Worm (Caenorhabditis elegans): ENCODE results near the gene clc-1.

The clc-1 gene

ce11 chrX:11047183-11047582 lies at the start of gene clc-1:
TSS of gene clc-1 (plus strand) at chrX:11047446.
- TF ChIP-seq Y55F3AM.14 (GFP tag; optimal IDR thresholded peaks at IDR 0.05) (no peak), dmd-4 (tag; optimal IDR thresholded peaks at IDR 0.05) (no peak), crh-2 (tag; optimal IDR thresholded peaks at IDR 0.05) (peak; percentile 84), lin-13 (GFP tag; optimal IDR thresholded peaks at IDR 0.05) (no peak), lsy-2 (tag; optimal IDR thresholded peaks at IDR 0.05) (no peak), ztf-11 (tag; optimal IDR thresholded peaks at IDR 0.05) (no peak), ceh-82 (tag; optimal IDR thresholded peaks at IDR 0.05) (no peak), ZK546.5 (tag; optimal IDR thresholded peaks at IDR 0.05) (no peak), ztf-4 (tag; optimal IDR thresholded peaks at IDR 0.05) (no peak), nhr-237 (tag; optimal IDR thresholded peaks at IDR 0.05) (no peak), C34F6.9 (tag; optimal IDR thresholded peaks at IDR 0.05) (no peak), ama-1 (optimal IDR thresholded peaks at IDR 0.05) (no peak), skn-1 (tag; optimal IDR thresholded peaks at IDR 0.05) (no peak), unc-39 (tag; optimal IDR thresholded peaks at IDR 0.05) (no peak), nhr-10 (tag; optimal IDR thresholded peaks at IDR 0.05) (no peak), zag-1 (tag; optimal IDR thresholded peaks at IDR 0.05) (no peak), nhr-23 (tag; optimal IDR thresholded peaks at IDR 0.05) (no peak), sma-9 (GFP tag; optimal IDR thresholded peaks at IDR 0.05) (peak; percentile 50), sma-9 (tag; optimal IDR thresholded peaks at IDR 0.05) (no peak), mdl-1 (tag; optimal IDR thresholded peaks at IDR 0.05) (no peak), nhr-21 (tag; optimal IDR thresholded peaks at IDR 0.05) (no peak), F13H6.1 (tag; optimal IDR thresholded peaks at IDR 0.05) (peak; percentile 38), elt-1 (tag; optimal IDR thresholded peaks at IDR 0.05) (no peak), gmeb-1 (tag; optimal IDR thresholded peaks at IDR 0.05) (peak; percentile 44), unc-62 (GFP tag; optimal IDR thresholded peaks at IDR 0.05) (no peak), nhr-77 (tag; optimal IDR thresholded peaks at IDR 0.05) (no peak), unc-55 (GFP tag; optimal IDR thresholded peaks at IDR 0.05) (no peak), fos-1 (tag; optimal IDR thresholded peaks at IDR 0.05) (peak; percentile 98), nhr-11 (tag; optimal IDR thresholded peaks at IDR 0.05) (no peak), nhr-25 (tag; optimal IDR thresholded peaks at IDR 0.05) (no peak), nhr-12 (tag; optimal IDR thresholded peaks at IDR 0.05) (no peak), aly-2 (tag; optimal IDR thresholded peaks at IDR 0.05) (no peak)

DNA sequence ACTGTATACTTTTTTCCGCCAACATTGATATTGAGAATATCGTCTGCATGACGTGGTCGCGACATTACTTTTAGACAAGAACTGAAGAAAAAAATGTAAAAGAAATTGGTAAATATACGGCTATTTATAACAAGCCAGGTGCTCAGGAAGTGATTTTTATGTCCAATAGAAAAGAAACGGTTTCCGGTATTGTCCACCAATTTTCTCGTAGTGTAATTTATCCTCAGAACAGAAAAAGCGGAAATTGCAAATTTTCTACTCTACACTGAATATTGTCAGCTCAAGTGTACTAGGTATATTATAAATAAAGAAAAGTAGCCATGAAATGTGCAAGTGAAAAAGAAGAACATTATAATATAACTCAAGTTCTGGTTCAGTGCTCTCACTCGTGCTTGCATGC lies 48.1 kb upstream of the clc-1 start, which contains the start of gene F59F3.6:
Gene F59F3.6, minus strand, starts transcription at position 101 of the 400 bp plus-strand sequence.
- TF ChIP-seq sma-9 (GFP tag; optimal IDR thresholded peaks at IDR 0.05) (no peak), sma-9 (tag; optimal IDR thresholded peaks at IDR 0.05) (no peak), F13H6.1 (tag; optimal IDR thresholded peaks at IDR 0.05) (no peak)

DNA sequence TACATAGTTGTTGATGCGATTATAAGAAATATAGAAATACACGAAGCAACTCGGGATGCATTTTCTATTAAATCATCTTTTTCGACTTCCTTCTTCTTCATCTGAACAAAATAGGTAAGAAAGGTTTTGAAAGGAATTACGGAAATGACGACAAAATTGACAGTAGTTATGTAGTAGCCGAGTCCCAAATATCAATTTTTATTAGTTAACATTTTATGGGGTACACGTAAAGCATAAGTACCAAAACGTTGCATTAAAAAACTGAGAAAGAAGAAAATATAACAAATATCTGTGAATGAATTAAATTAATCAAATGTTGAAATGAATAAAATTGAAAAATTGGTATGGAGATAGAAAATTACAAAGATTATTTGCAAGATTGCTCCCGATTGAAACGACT lies 45.5 kb upstream of the clc-1 start, which contains the start of gene col-177:
Gene col-177, minus strand, starts transcription at position 101 of the 400 bp plus-strand sequence.
- TF ChIP-seq elt-1 (tag; optimal IDR thresholded peaks at IDR 0.05), result no peak
- no peak for TF ChIP-seq nhr-12 (tag; optimal IDR thresholded peaks at IDR 0.05)
- TF ChIP-seq ZK546.5 (tag; optimal IDR thresholded peaks at IDR 0.05), result no peak
- no peak for TF ChIP-seq sma-9 (GFP tag; optimal IDR thresholded peaks at IDR 0.05)
- no peak for TF ChIP-seq sma-9 (tag; optimal IDR thresholded peaks at IDR 0.05)
- no peak for TF ChIP-seq nhr-237 (tag; optimal IDR thresholded peaks at IDR 0.05)
- TF ChIP-seq blmp-1 (tag; optimal IDR thresholded peaks at IDR 0.05; ENCODE audit: insufficient read depth), result no peak
- no peak for TF ChIP-seq snpc-4 (tag; optimal IDR thresholded peaks at IDR 0.05)
- no peak for TF ChIP-seq nhr-11 (tag; optimal IDR thresholded peaks at IDR 0.05)
- no peak for TF ChIP-seq crh-2 (tag; optimal IDR thresholded peaks at IDR 0.05)
- TF ChIP-seq ceh-82 (tag; optimal IDR thresholded peaks at IDR 0.05), result no peak
- TF ChIP-seq unc-39 (tag; optimal IDR thresholded peaks at IDR 0.05), result no peak
- no peak for TF ChIP-seq lin-13 (GFP tag; optimal IDR thresholded peaks at IDR 0.05)
- TF ChIP-seq unc-62 (GFP tag; optimal IDR thresholded peaks at IDR 0.05), result no peak

DNA sequence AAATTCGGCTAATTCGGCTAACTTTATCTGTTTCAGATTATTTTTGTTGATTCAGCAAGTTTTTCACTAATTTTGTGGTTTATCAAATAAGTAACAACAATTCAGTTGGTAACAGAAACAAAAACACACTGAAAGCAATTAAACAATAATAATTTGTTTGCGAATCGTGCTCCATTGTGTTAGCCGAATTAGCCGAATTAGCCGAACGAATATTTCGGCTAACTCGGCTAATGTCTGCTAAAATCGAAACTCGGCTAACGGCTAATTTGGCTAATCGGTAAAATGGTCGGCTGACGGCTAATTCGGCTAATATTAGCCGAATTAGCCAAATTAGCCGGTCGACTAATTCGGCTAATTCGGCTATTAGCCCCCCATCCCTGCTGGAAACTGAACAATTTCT lies 43.5 kb upstream of the clc-1 start:
- no peak for TF ChIP-seq R02D3.7 (tag; optimal IDR thresholded peaks at IDR 0.05)
- no peak for TF ChIP-seq elt-3 (tag; optimal IDR thresholded peaks at IDR 0.05)
- TF ChIP-seq ztf-4 (tag; optimal IDR thresholded peaks at IDR 0.05), result no peak
- TF ChIP-seq lin-39 (tag; optimal IDR thresholded peaks at IDR 0.05), result no peak
- no peak for TF ChIP-seq unc-39 (tag; optimal IDR thresholded peaks at IDR 0.05)
- no peak for TF ChIP-seq nhr-6 (tag; optimal IDR thresholded peaks at IDR 0.05)
- TF ChIP-seq F13H6.1 (tag; optimal IDR thresholded peaks at IDR 0.05), result no peak
- no peak for TF ChIP-seq nhr-77 (tag; optimal IDR thresholded peaks at IDR 0.05)
- TF ChIP-seq fos-1 (tag; optimal IDR thresholded peaks at IDR 0.05), result no peak
- TF ChIP-seq C34F6.9 (tag; optimal IDR thresholded peaks at IDR 0.05), result no peak
- no peak for TF ChIP-seq sma-9 (GFP tag; optimal IDR thresholded peaks at IDR 0.05)
- TF ChIP-seq sma-9 (tag; optimal IDR thresholded peaks at IDR 0.05), result no peak
- no peak for TF ChIP-seq Y55F3AM.14 (GFP tag; optimal IDR thresholded peaks at IDR 0.05)
